Fruit fly (Drosophila melanogaster) whole organism, prepupa: ENCODE results near the gene Abi.

Experiments
- Blimp-1 ChIP-seq: fragments of 200-800 bp; sonication (Bioruptor generic); optimal IDR thresholded peaks from 3 replicates; lab custom pipeline; 2017; ENCODE audit warnings: missing biosample characterization, missing genetic modification characterization, mild to moderate bottlenecking, moderate library complexity, missing genetic modification reagents
- CG10631 ChIP-seq: fragments of 200-800 bp; sonication (Bioruptor generic); optimal IDR thresholded peaks from 2 replicates; lab custom pipeline; 2016; ENCODE audit warnings: missing biosample characterization, missing genetic modification characterization
- CG11762 ChIP-seq: fragments of 200-800 bp; sonication (Bioruptor generic); optimal IDR thresholded peaks from 3 replicates; lab custom pipeline; 2016; ENCODE audit warnings: missing biosample characterization, missing genetic modification characterization; ENCODE audit not compliant: insufficient read depth
- CG11902 ChIP-seq: fragments of 200-800 bp; sonication (Bioruptor generic); optimal IDR thresholded peaks from 3 replicates; lab custom pipeline; 2016; ENCODE audit warnings: missing biosample characterization, missing genetic modification characterization
- CG15336 ChIP-seq: fragments of 200-800 bp; sonication (Bioruptor generic); IDR thresholded peaks from 2 replicates; pipeline ENCODE4 v1.3.6; 2022; ENCODE audit warnings: missing biosample characterization, missing genetic modification characterization
- CG3032 ChIP-seq: fragments of 200-800 bp; optimal IDR thresholded peaks from 2 replicates; lab custom pipeline; 2019; ENCODE audit warnings: missing biosample characterization, mild to moderate bottlenecking, missing genetic modification characterization, moderate library complexity
- CG31627 ChIP-seq: fragments of 200-800 bp; sonication (Bioruptor generic); optimal IDR thresholded peaks from 3 replicates; lab custom pipeline; 2016; ENCODE audit warnings: missing biosample characterization, missing genetic modification characterization
- CG32006 ChIP-seq: fragments of 200-800 bp; sonication (Bioruptor generic); optimal IDR thresholded peaks from 3 replicates; lab custom pipeline; 2017; ENCODE audit warnings: missing biosample characterization, mild to moderate bottlenecking, missing genetic modification characterization
- CG34406 ChIP-seq: fragments of 200-800 bp; sonication (Bioruptor generic); optimal IDR thresholded peaks from 3 replicates; lab custom pipeline; 2016; ENCODE audit warnings: missing biosample characterization, missing genetic modification characterization
- CG4318 ChIP-seq: fragments of 200-800 bp; sonication (Bioruptor generic); optimal IDR thresholded peaks from 3 replicates; lab custom pipeline; 2017; ENCODE audit warnings: missing biosample characterization, mild to moderate bottlenecking, missing genetic modification characterization
- CG6163 ChIP-seq: fragments of 200-800 bp; sonication (Bioruptor generic); IDR thresholded peaks from 3 replicates; pipeline ENCODE4 v1.3.6; 2022; ENCODE audit warnings: missing biosample characterization, missing genetic modification characterization
- CG7368 ChIP-seq: fragments of 200-800 bp; sonication (Bioruptor generic); optimal IDR thresholded peaks from 3 replicates; lab custom pipeline; 2016; ENCODE audit warnings: missing biosample characterization, missing genetic modification characterization
- CG8119 ChIP-seq: fragments of 200-800 bp; sonication (Bioruptor generic); IDR thresholded peaks from 3 replicates; pipeline ENCODE4 v1.3.6; 2022; ENCODE audit warnings: missing biosample characterization, missing genetic modification characterization
- Eip78C ChIP-seq: fragments of 200-800 bp; sonication (Bioruptor generic); peaks from one replicate; lab custom pipeline; 2016; ENCODE audit warnings: missing biosample characterization, missing genetic modification characterization
- Ets96B ChIP-seq: fragments of 200-800 bp; optimal IDR thresholded peaks from 2 replicates; lab custom pipeline; 2019; ENCODE audit warnings: missing biosample characterization, mild to moderate bottlenecking, missing genetic modification characterization, moderate library complexity
- Gug ChIP-seq: fragments of 200-800 bp; sonication (Bioruptor generic); IDR thresholded peaks from 2 replicates; pipeline ENCODE4 v1.3.6; 2022; ENCODE audit warnings: missing biosample characterization, missing genetic modification characterization
- Hr4 ChIP-seq: fragments of 200-800 bp; sonication (Bioruptor generic); optimal IDR thresholded peaks from 3 replicates; lab custom pipeline; 2016; ENCODE audit warnings: missing biosample characterization, missing genetic modification characterization
- Lpt ChIP-seq: fragments of 200-800 bp; sonication (Bioruptor generic); optimal IDR thresholded peaks from 3 replicates; lab custom pipeline; 2016; ENCODE audit warnings: missing biosample characterization, missing genetic modification characterization
- Met ChIP-seq: fragments of 200-800 bp; sonication (Bioruptor generic); optimal IDR thresholded peaks from 3 replicates; lab custom pipeline; 2016; ENCODE audit warnings: missing biosample characterization, missing genetic modification characterization
- OdsH ChIP-seq: fragments of 200-800 bp; sonication (Bioruptor generic); optimal IDR thresholded peaks from 3 replicates; lab custom pipeline; 2016; ENCODE audit warnings: missing biosample characterization, missing genetic modification characterization
- Smox ChIP-seq: fragments of 200-800 bp; sonication (Bioruptor generic); optimal IDR thresholded peaks from 3 replicates; lab custom pipeline; 2016; ENCODE audit warnings: missing biosample characterization, missing genetic modification characterization
- Sox102F ChIP-seq: fragments of 200-800 bp; sonication (Bioruptor generic); optimal IDR thresholded peaks from 2 replicates; lab custom pipeline; 2016; ENCODE audit warnings: missing biosample characterization, mild to moderate bottlenecking, missing genetic modification characterization
- Sox14 ChIP-seq: fragments of 200-800 bp; sonication (Bioruptor generic); optimal IDR thresholded peaks from 3 replicates; lab custom pipeline; 2016; ENCODE audit warnings: missing biosample characterization, missing genetic modification characterization
- Sox15 ChIP-seq: fragments of 200-800 bp; sonication (Bioruptor generic); optimal IDR thresholded peaks from 3 replicates; lab custom pipeline; 2016; ENCODE audit warnings: missing biosample characterization, missing genetic modification characterization
- achi ChIP-seq: fragments of 200-800 bp; sonication (Bioruptor generic); optimal IDR thresholded peaks from 3 replicates; lab custom pipeline; 2016; ENCODE audit warnings: missing biosample characterization, missing genetic modification characterization
- cyc ChIP-seq: fragments of 200-800 bp; sonication (Bioruptor generic); optimal IDR thresholded peaks from 3 replicates; lab custom pipeline; 2016; ENCODE audit warnings: missing biosample characterization, missing genetic modification characterization
- dsx ChIP-seq: fragments of 200-800 bp; optimal IDR thresholded peaks from 3 replicates; lab custom pipeline; 2019; ENCODE audit warnings: missing biosample characterization, mild to moderate bottlenecking, missing genetic modification characterization, moderate library complexity; ENCODE audit not compliant: poor library complexity, severe bottlenecking
- eg ChIP-seq: fragments of 200-800 bp; sonication (Bioruptor generic); IDR thresholded peaks from 3 replicates; pipeline ENCODE4 v1.3.6; 2022; ENCODE audit warnings: missing biosample characterization, missing genetic modification characterization
- esn ChIP-seq: fragments of 200-800 bp; sonication (Bioruptor generic); optimal IDR thresholded peaks from 2 replicates; lab custom pipeline; 2016; ENCODE audit warnings: missing biosample characterization, mild to moderate bottlenecking, missing genetic modification characterization, moderate library complexity
- fd59A ChIP-seq: fragments of 200-800 bp; sonication (Bioruptor generic); optimal IDR thresholded peaks from 2 replicates; lab custom pipeline; 2017; ENCODE audit warnings: missing biosample characterization, mild to moderate bottlenecking, missing genetic modification characterization, missing genetic modification reagents
- fkh ChIP-seq: fragments of 200-800 bp; sonication (Bioruptor generic); optimal IDR thresholded peaks from 3 replicates; lab custom pipeline; 2017; ENCODE audit warnings: missing biosample characterization, mild to moderate bottlenecking, missing genetic modification characterization, moderate library complexity
- lz ChIP-seq: fragments of 200-800 bp; sonication (Bioruptor generic); optimal IDR thresholded peaks from 3 replicates; lab custom pipeline; 2016; ENCODE audit warnings: missing biosample characterization, missing genetic modification characterization
- net ChIP-seq: fragments of 200-800 bp; sonication (Bioruptor generic); optimal IDR thresholded peaks from 3 replicates; lab custom pipeline; 2016; ENCODE audit warnings: missing biosample characterization, missing genetic modification characterization
- pdm3 ChIP-seq: fragments of 200-800 bp; sonication (Bioruptor generic); optimal IDR thresholded peaks from 3 replicates; lab custom pipeline; 2016; ENCODE audit warnings: missing biosample characterization, missing genetic modification characterization
- svp ChIP-seq: fragments of 200-800 bp; sonication (Bioruptor generic); peaks from one replicate; lab custom pipeline; 2016; ENCODE audit warnings: missing biosample characterization, missing genetic modification characterization
- topi ChIP-seq: fragments of 200-800 bp; sonication (Bioruptor generic); optimal IDR thresholded peaks from 3 replicates; lab custom pipeline; 2016; ENCODE audit warnings: missing biosample characterization, missing genetic modification characterization
- vri ChIP-seq: fragments of 200-800 bp; sonication (Bioruptor generic); optimal IDR thresholded peaks from 3 replicates; lab custom pipeline; 2016; ENCODE audit warnings: missing biosample characterization, mild to moderate bottlenecking, missing genetic modification characterization

Abi gene

DNA sequence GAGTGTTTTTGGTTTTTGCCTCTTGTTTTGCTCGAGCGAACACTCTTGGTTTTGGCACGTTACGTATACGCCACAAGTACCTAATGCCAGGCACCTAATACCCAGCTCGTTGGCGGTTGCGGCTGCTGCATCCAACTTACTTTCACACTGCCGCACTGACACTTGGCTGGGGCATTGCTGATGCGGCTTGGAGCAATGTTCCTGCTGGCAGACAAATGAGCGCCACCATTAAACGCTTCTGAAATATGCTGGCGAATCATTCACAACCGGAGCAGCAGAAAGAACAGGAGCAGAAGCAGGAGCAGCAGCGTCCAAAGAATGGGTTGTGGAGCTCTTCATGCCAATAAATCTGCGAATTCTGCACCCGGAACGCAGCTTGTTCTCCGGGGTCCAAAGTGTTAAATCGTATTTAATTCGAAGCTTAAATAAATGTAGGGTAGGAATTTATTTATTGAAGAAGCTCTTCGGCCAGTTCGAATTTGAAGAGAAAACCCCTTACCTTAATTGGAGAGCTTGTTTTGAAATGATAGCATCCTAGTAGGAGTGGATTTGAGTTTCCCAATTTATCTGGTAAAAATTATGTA lies 40.0 kb upstream of the Abi start, which contains the start of gene CG3199:
TSS of gene CG3199 (plus strand) at position 534 of the 584 bp plus-strand sequence.
- TF ChIP-seq CG7368 (GFP tag; lab: Kevin White, UChicago) (no peak), fd59A (GFP tag; lab: Kevin White, UChicago) (no peak), vri (GFP tag; lab: Kevin White, UChicago) (no peak), Lpt (GFP tag; lab: Kevin White, UChicago) (no peak), Eip78C (GFP tag; lab: Kevin White, UChicago) (no peak), dsx (GFP tag; lab: Kevin White, UChicago) (no peak), CG4318 (GFP tag; lab: Kevin White, UChicago) (no peak), esn (GFP tag; lab: Kevin White, UChicago) (no peak), svp (GFP tag; lab: Kevin White, UChicago) (no peak), CG32006 (GFP tag; lab: Kevin White, UChicago) (no peak), CG8119 (GFP tag; lab: Robert Waterston, UW) (no peak), net (GFP tag; lab: Kevin White, UChicago) (no peak), CG15336 (GFP tag; lab: Robert Waterston, UW) (no peak), lz (no peak), Sox102F (GFP tag; lab: Kevin White, UChicago) (no peak), CG34406 (GFP tag; lab: Kevin White, UChicago) (no peak), Blimp-1 (GFP tag; lab: Kevin White, UChicago) (no peak), fkh (GFP tag; lab: Kevin White, UChicago) (no peak)

DNA sequence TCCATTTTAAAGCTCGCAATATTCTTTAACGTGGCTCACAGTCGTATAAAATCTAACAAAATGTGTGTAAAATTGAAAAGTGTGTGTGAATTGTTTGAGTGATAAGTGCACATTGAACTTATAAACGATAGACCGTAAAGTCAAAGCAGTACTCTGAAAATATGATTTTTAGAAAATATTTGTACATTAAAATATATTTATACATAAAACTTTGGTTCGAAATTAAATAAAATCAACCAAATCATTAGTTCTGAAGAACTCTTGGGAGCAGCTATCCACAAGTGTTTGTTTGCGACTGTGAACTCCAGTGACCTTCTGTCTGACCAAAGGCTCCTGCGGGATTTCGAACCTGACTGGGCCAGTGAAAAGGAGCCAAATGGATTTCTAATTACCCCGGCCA lies 38.0 kb upstream of the Abi start, which contains the start of gene CG31327:
TSS of gene CG31327 (minus strand) at position 101 of the 400 bp plus-strand sequence.
- TF ChIP-seq Sox15 (GFP tag; lab: Kevin White, UChicago) (no peak), CG6163 (GFP tag; lab: Robert Waterston, UW) (no peak), Smox (no peak), vri (GFP tag; lab: Kevin White, UChicago) (no peak)

DNA sequence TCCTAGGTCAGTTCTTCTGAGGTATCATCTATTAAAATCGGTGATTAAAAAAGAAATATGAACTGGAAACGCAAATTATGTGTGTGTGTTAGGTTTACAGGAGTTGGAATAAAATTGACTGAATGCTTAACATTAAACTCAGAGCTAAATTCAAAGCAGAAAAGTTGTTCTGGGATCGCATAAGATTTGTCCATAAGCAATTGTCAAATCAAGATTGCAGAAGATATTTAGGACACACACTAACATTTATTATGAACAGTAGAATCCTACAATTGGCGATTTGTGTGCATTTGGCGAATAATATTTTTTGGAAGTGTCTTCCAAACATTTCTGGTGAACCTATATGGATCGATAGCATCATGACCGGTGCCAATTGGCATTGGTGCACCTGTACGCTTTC lies 35.1 kb upstream of the Abi start, which contains the start of gene CG31533:
TSS of gene CG31533 (minus strand) at position 101 of the 400 bp plus-strand sequence.
- TF ChIP-seq CG15336 (GFP tag; lab: Robert Waterston, UW), result no peak
- no peak for TF ChIP-seq Sox102F (GFP tag; lab: Kevin White, UChicago)
- TF ChIP-seq topi (GFP tag; lab: Kevin White, UChicago), result no peak
- no peak for TF ChIP-seq eg (GFP tag; lab: Robert Waterston, UW)
- no peak for TF ChIP-seq CG31627 (GFP tag; lab: Kevin White, UChicago)
- no peak for TF ChIP-seq Sox14 (GFP tag; lab: Kevin White, UChicago)
- TF ChIP-seq Lpt (GFP tag; lab: Kevin White, UChicago), result no peak
- TF ChIP-seq, all 60 proteins: peak for 0

DNA sequence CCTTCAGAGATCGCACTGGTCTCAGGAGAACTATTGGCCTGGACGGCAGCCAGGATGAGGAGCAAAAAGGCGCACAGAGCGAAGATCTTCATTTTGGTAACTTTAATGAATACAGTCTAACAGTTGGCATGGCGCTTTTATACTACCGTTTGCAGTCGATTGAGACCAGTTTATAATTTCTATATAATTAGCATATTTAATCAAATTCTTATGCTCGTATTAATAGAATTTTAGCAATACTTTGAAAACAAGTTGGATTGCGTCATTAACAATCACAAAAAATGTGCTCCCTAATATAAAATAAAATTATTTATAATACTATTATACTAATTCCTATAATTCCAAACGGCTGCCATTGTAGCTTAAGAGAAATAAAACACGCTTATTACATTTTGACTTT lies 32.1 kb upstream of the Abi start, which contains the start of gene CG44215:
TSS of gene CG44215 (minus strand) at position 101 of the 400 bp plus-strand sequence.
- TF ChIP-seq Hr4 (GFP tag; lab: Kevin White, UChicago) (no peak), CG11762 (GFP tag; lab: Kevin White, UChicago) (no peak), CG15336 (GFP tag; lab: Robert Waterston, UW) (no peak), CG10631 (GFP tag; lab: Kevin White, UChicago) (no peak), achi (GFP tag; lab: Kevin White, UChicago) (no peak), CG3032 (tag; lab: Kevin White, UChicago) (no peak), Blimp-1 (GFP tag; lab: Kevin White, UChicago) (no peak), Sox15 (GFP tag; lab: Kevin White, UChicago) (no peak), Lpt (GFP tag; lab: Kevin White, UChicago) (no peak), CG7368 (GFP tag; lab: Kevin White, UChicago) (no peak), OdsH (GFP tag; lab: Kevin White, UChicago) (no peak), fkh (GFP tag; lab: Kevin White, UChicago) (no peak), Met (GFP tag; lab: Kevin White, UChicago) (no peak), cyc (GFP tag; lab: Kevin White, UChicago) (no peak), pdm3 (GFP tag; lab: Kevin White, UChicago) (no peak), Ets96B (no peak), CG11902 (GFP tag; lab: Kevin White, UChicago) (no peak), esn (GFP tag; lab: Kevin White, UChicago) (no peak), Gug (GFP tag; lab: Robert Waterston, UW) (no peak)
